Comparison of ENCODE assay signal across 1 fruit fly cellular context in genomic region chrX:19307810-19308456, dm6.
TF ChIP-seq lines count a peak whose summit lies in the region.

Gene CG8051 (minus strand): TSS chrX:19307925.

TF ChIP-seq in whole organism, embryonic, 481 proteins besides CTCF, POLR2A, EP300 and RAD21 (continued from another document and continues in another):
- TF ChIP-seq hkb (optimal IDR thresholded peaks at IDR 0.05; lab: Kevin White, UChicago) (no peak), hkb (GFP tag; IDR thresholded peaks at IDR 0.05; lab: Robert Waterston, UW) (no peak), CG11093 (GFP tag; IDR thresholded peaks at IDR 0.05; lab: Robert Waterston, UW) (no peak), jigr1 (GFP tag; IDR thresholded peaks at IDR 0.05; lab: Robert Waterston, UW) (no peak), NC2β (GFP tag; optimal IDR thresholded peaks at IDR 0.05; lab: Kevin White, UChicago) (peak; percentile 33), CG7556 (GFP tag; optimal IDR thresholded peaks at IDR 0.05; lab: Kevin White, UChicago) (no peak), E2f2 (GFP tag; IDR thresholded peaks at IDR 0.05; lab: Robert Waterston, UW) (no peak), ERR (GFP tag; optimal IDR thresholded peaks at IDR 0.05; lab: Kevin White, UChicago) (peak; percentile 24), ttk (GFP tag; IDR thresholded peaks at IDR 0.05; lab: Robert Waterston, UW) (no peak), CG6654 (GFP tag; optimal IDR thresholded peaks at IDR 0.05; lab: Kevin White, UChicago) (no peak), Spps (tag; optimal IDR thresholded peaks at IDR 0.05; lab: Kevin White, UChicago) (no peak), CkIIα-i1 (GFP tag; IDR thresholded peaks at IDR 0.05; lab: Robert Waterston, UW) (no peak), pum (GFP tag; optimal IDR thresholded peaks at IDR 0.05; lab: Kevin White, UChicago) (peak; percentile 31), CG16779 (GFP tag; IDR thresholded peaks at IDR 0.05; lab: Robert Waterston, UW) (no peak), lola (GFP tag; optimal IDR thresholded peaks at IDR 0.05; lab: Kevin White, UChicago) (no peak), HLH54F (GFP tag; optimal IDR thresholded peaks at IDR 0.05; lab: Kevin White, UChicago) (no peak), CG10431 (GFP tag; optimal IDR thresholded peaks at IDR 0.05; lab: Kevin White, UChicago) (no peak), odd (GFP tag; optimal IDR thresholded peaks at IDR 0.05; lab: Kevin White, UChicago) (peak; percentile 18), CG10979 (tag; optimal IDR thresholded peaks at IDR 0.05; lab: Kevin White, UChicago) (no peak), chm (GFP tag; IDR thresholded peaks at IDR 0.05; lab: Robert Waterston, UW) (0 out of 2 replicates have a peak, but pooled peaks have one; percentile 27), Usf (GFP tag; optimal IDR thresholded peaks at IDR 0.05; lab: Kevin White, UChicago) (no peak), Dip3 (GFP tag; optimal IDR thresholded peaks at IDR 0.05; lab: Kevin White, UChicago) (no peak), CG9215 (GFP tag; IDR thresholded peaks at IDR 0.05; lab: Robert Waterston, UW) (no peak), Fer3 (tag; optimal IDR thresholded peaks at IDR 0.05; lab: Kevin White, UChicago) (no peak), Gsc (GFP tag; IDR thresholded peaks at IDR 0.05; lab: Robert Waterston, UW) (no peak), fu2 (GFP tag; optimal IDR thresholded peaks at IDR 0.05; lab: Kevin White, UChicago) (no peak), phol (tag; optimal IDR thresholded peaks at IDR 0.05; lab: Kevin White, UChicago) (no peak), crp (GFP tag; optimal IDR thresholded peaks at IDR 0.05; lab: Kevin White, UChicago) (no peak), CG1529 (GFP tag; optimal IDR thresholded peaks at IDR 0.05; lab: Kevin White, UChicago) (no peak), Taf1 (GFP tag; IDR thresholded peaks at IDR 0.05; lab: Robert Waterston, UW) (no peak; the same call in 1 of the 2 replicates), fd64A (GFP tag; optimal IDR thresholded peaks at IDR 0.05; lab: Kevin White, UChicago) (peak; percentile 13), run (tag; optimal IDR thresholded peaks at IDR 0.05; lab: Kevin White, UChicago) (no peak), CG6765 (GFP tag; optimal IDR thresholded peaks at IDR 0.05; lab: Kevin White, UChicago) (no peak), CG12744 (GFP tag; optimal IDR thresholded peaks at IDR 0.05; lab: Kevin White, UChicago) (no peak), Asciz (GFP tag; optimal IDR thresholded peaks at IDR 0.05; lab: Kevin White, UChicago) (peak; percentile 14), CG34422 (GFP tag; IDR thresholded peaks at IDR 0.05; lab: Robert Waterston, UW) (no peak), Lim3 (GFP tag; IDR thresholded peaks at IDR 0.05; lab: Robert Waterston, UW) (no peak), CG9817 (tag; optimal IDR thresholded peaks at IDR 0.05; lab: Kevin White, UChicago) (no peak), CG18619 (GFP tag; optimal IDR thresholded peaks at IDR 0.05; lab: Kevin White, UChicago) (peak; percentile 20), Kr (GFP tag; optimal IDR thresholded peaks at IDR 0.05; lab: Kevin White, UChicago) (peak; percentile 13), CG17361 (GFP tag; IDR thresholded peaks at IDR 0.05; lab: Robert Waterston, UW) (no peak), CG5180 (GFP tag; optimal IDR thresholded peaks at IDR 0.05; lab: Kevin White, UChicago) (no peak), Ets97D (GFP tag; optimal IDR thresholded peaks at IDR 0.05; lab: Kevin White, UChicago) (no peak), Fer1 (GFP tag; optimal IDR thresholded peaks at IDR 0.05; lab: Kevin White, UChicago) (peak; percentile 34), CrebB (tag; optimal IDR thresholded peaks at IDR 0.05; lab: Kevin White, UChicago) (peak; percentile 31), trh (GFP tag; optimal IDR thresholded peaks at IDR 0.05; lab: Kevin White, UChicago) (no peak), eyg (GFP tag; optimal IDR thresholded peaks at IDR 0.05; lab: Kevin White, UChicago) (no peak), CG10209 (GFP tag; optimal IDR thresholded peaks at IDR 0.05; lab: Kevin White, UChicago) (peak; percentile 24), pho (GFP tag; optimal IDR thresholded peaks at IDR 0.05; lab: Kevin White, UChicago) (no peak), CG8388 (GFP tag; optimal IDR thresholded peaks at IDR 0.05; lab: Kevin White, UChicago) (no peak), CoRest (tag; optimal IDR thresholded peaks at IDR 0.05; lab: Kevin White, UChicago) (no peak), CG32767 (GFP tag; IDR thresholded peaks at IDR 0.05; lab: Robert Waterston, UW) (no peak), zf30C (GFP tag; optimal IDR thresholded peaks at IDR 0.05; lab: Kevin White, UChicago) (no peak), CG13624 (GFP tag; optimal IDR thresholded peaks at IDR 0.05; lab: Kevin White, UChicago) (no peak), bbx (GFP tag; IDR thresholded peaks at IDR 0.05; lab: Robert Waterston, UW; ENCODE audit: partially characterized antibody) (no peak), C15 (GFP tag; IDR thresholded peaks at IDR 0.05; lab: Robert Waterston, UW) (no peak), Hr3 (GFP tag; optimal IDR thresholded peaks at IDR 0.05; lab: Kevin White, UChicago) (no peak), fd102C (GFP tag; optimal IDR thresholded peaks at IDR 0.05; lab: Kevin White, UChicago) (no peak), CG4328 (GFP tag; optimal IDR thresholded peaks at IDR 0.05; lab: Kevin White, UChicago) (no peak), nom (GFP tag; optimal IDR thresholded peaks at IDR 0.05; lab: Kevin White, UChicago) (no peak), D19A (tag; optimal IDR thresholded peaks at IDR 0.05; lab: Kevin White, UChicago) (peak; percentile 10), salm (tag; optimal IDR thresholded peaks at IDR 0.05; lab: Kevin White, UChicago) (no peak), CG14710 (tag; optimal IDR thresholded peaks at IDR 0.05; lab: Kevin White, UChicago) (no peak), mirr (GFP tag; optimal IDR thresholded peaks at IDR 0.05; lab: Kevin White, UChicago) (peak; percentile 84), crc (GFP tag; optimal IDR thresholded peaks at IDR 0.05; lab: Kevin White, UChicago) (no peak), her (GFP tag; optimal IDR thresholded peaks at IDR 0.05; lab: Kevin White, UChicago) (no peak), CG33213 (GFP tag; optimal IDR thresholded peaks at IDR 0.05; lab: Kevin White, UChicago) (peak; percentile 43), gce (GFP tag; IDR thresholded peaks at IDR 0.05; lab: Robert Waterston, UW) (no peak), Max (GFP tag; optimal IDR thresholded peaks at IDR 0.05; lab: Kevin White, UChicago) (no peak), Opbp (GFP tag; IDR thresholded peaks at IDR 0.05; lab: Robert Waterston, UW; ENCODE audit: partially characterized antibody) (no peak), Dip2 (GFP tag; IDR thresholded peaks at IDR 0.05; lab: Robert Waterston, UW) (no peak), Hmx (GFP tag; optimal IDR thresholded peaks at IDR 0.05; lab: Kevin White, UChicago) (no peak), rib (GFP tag; IDR thresholded peaks at IDR 0.05; lab: Robert Waterston, UW) (0 out of 2 replicates have a peak, but pooled peaks have one; percentile 39), Bteb2 (GFP tag; optimal IDR thresholded peaks at IDR 0.05; lab: Kevin White, UChicago) (no peak), CG18011 (GFP tag; optimal IDR thresholded peaks at IDR 0.05; lab: Kevin White, UChicago) (no peak), Sox102F (GFP tag; optimal IDR thresholded peaks at IDR 0.05; lab: Kevin White, UChicago) (no peak), ATbp (GFP tag; optimal IDR thresholded peaks at IDR 0.05; lab: Kevin White, UChicago) (peak; percentile 51), Lpt (GFP tag; optimal IDR thresholded peaks at IDR 0.05; lab: Kevin White, UChicago) (no peak), nerfin-1 (tag; optimal IDR thresholded peaks at IDR 0.05; lab: Kevin White, UChicago) (peak; percentile 16), CG6813 (GFP tag; optimal IDR thresholded peaks at IDR 0.05; lab: Kevin White, UChicago) (peak; percentile 33), CG6254 (GFP tag; optimal IDR thresholded peaks at IDR 0.05; lab: Kevin White, UChicago) (peak; percentile 44), CG15479 (GFP tag; optimal IDR thresholded peaks at IDR 0.05; lab: Kevin White, UChicago) (peak; percentile 68), scrt (GFP tag; optimal IDR thresholded peaks at IDR 0.05; lab: Kevin White, UChicago) (no peak), pzg (GFP tag; optimal IDR thresholded peaks at IDR 0.05; lab: Kevin White, UChicago) (no peak), grn (GFP tag; optimal IDR thresholded peaks at IDR 0.05; lab: Kevin White, UChicago) (peak; percentile 53), vvl (GFP tag; IDR thresholded peaks at IDR 0.05; lab: Robert Waterston, UW) (no peak), CG6791 (GFP tag; IDR thresholded peaks at IDR 0.05; lab: Robert Waterston, UW; ENCODE audit: partially characterized antibody) (0 out of 3 replicates have a peak, but pooled peaks have one; percentile 23), ap (GFP tag; IDR thresholded peaks at IDR 0.05; lab: Robert Waterston, UW) (no peak), CG6683 (GFP tag; optimal IDR thresholded peaks at IDR 0.05; lab: Kevin White, UChicago) (no peak), onecut (GFP tag; IDR thresholded peaks at IDR 0.05; lab: Robert Waterston, UW) (no peak), Lhr (GFP tag; optimal IDR thresholded peaks at IDR 0.05; lab: Kevin White, UChicago) (no peak), jing (GFP tag; optimal IDR thresholded peaks at IDR 0.05; lab: Kevin White, UChicago) (no peak), CG1233 (GFP tag; optimal IDR thresholded peaks at IDR 0.05; lab: Kevin White, UChicago) (peak; percentile 11), CG13775 (GFP tag; optimal IDR thresholded peaks at IDR 0.05; lab: Kevin White, UChicago) (no peak), ci (GFP tag; IDR thresholded peaks at IDR 0.05; lab: Robert Waterston, UW) (no peak), Meics (GFP tag; optimal IDR thresholded peaks at IDR 0.05; lab: Kevin White, UChicago) (peak; percentile 4), CG12104 (GFP tag; optimal IDR thresholded peaks at IDR 0.05; lab: Kevin White, UChicago) (no peak), CG11504 (tag; optimal IDR thresholded peaks at IDR 0.05; lab: Kevin White, UChicago) (peak; percentile 9), ase (GFP tag; IDR thresholded peaks at IDR 0.05; lab: Robert Waterston, UW) (no peak), sens-2 (GFP tag; IDR thresholded peaks at IDR 0.05; lab: Robert Waterston, UW) (no peak), slou (GFP tag; optimal IDR thresholded peaks at IDR 0.05; lab: Kevin White, UChicago) (no peak), CG7928 (GFP tag; optimal IDR thresholded peaks at IDR 0.05; lab: Kevin White, UChicago) (no peak), Oli (tag; optimal IDR thresholded peaks at IDR 0.05; lab: Kevin White, UChicago) (no peak), CG2116 (GFP tag; optimal IDR thresholded peaks at IDR 0.05; lab: Kevin White, UChicago) (no peak), lilli (GFP tag; optimal IDR thresholded peaks at IDR 0.05; lab: Kevin White, UChicago) (no peak), dati (GFP tag; IDR thresholded peaks at IDR 0.05; lab: Robert Waterston, UW) (no peak), CG18599 (GFP tag; optimal IDR thresholded peaks at IDR 0.05; lab: Kevin White, UChicago) (no peak), ro (GFP tag; IDR thresholded peaks at IDR 0.05; lab: Robert Waterston, UW) (no peak), Sry-δ (GFP tag; optimal IDR thresholded peaks at IDR 0.05; lab: Kevin White, UChicago) (no peak), B-H2 (GFP tag; optimal IDR thresholded peaks at IDR 0.05; lab: Kevin White, UChicago) (no peak), CG31365 (tag; optimal IDR thresholded peaks at IDR 0.05; lab: Kevin White, UChicago) (no peak), CG33557 (GFP tag; optimal IDR thresholded peaks at IDR 0.05; lab: Kevin White, UChicago) (peak; percentile 7), dm (GFP tag; optimal IDR thresholded peaks at IDR 0.05; lab: Kevin White, UChicago) (peak; percentile 19), peb (GFP tag; IDR thresholded peaks at IDR 0.05; lab: Robert Waterston, UW) (no peak), CG8765 (GFP tag; IDR thresholded peaks at IDR 0.05; lab: Robert Waterston, UW) (no peak), CG10565 (GFP tag; optimal IDR thresholded peaks at IDR 0.05; lab: Kevin White, UChicago) (no peak), Ptx1 (GFP tag; IDR thresholded peaks at IDR 0.05; lab: Robert Waterston, UW) (0 out of 2 replicates have a peak, but pooled peaks have one; percentile 13), gsb-n (tag; optimal IDR thresholded peaks at IDR 0.05; lab: Kevin White, UChicago) (no peak), tio (GFP tag; optimal IDR thresholded peaks at IDR 0.05; lab: Kevin White, UChicago) (no peak), CHES-1-like (GFP tag; optimal IDR thresholded peaks at IDR 0.05; lab: Kevin White, UChicago) (peak; percentile 50), Eip74EF (GFP tag; optimal IDR thresholded peaks at IDR 0.05; lab: Kevin White, UChicago) (no peak), al (GFP tag; IDR thresholded peaks at IDR 0.05; lab: Robert Waterston, UW) (no peak), Dek (tag; optimal IDR thresholded peaks at IDR 0.05; lab: Kevin White, UChicago) (no peak), CG2129 (GFP tag; IDR thresholded peaks at IDR 0.05; lab: Robert Waterston, UW; ENCODE audit: partially characterized antibody) (no peak), CG16813 (GFP tag; IDR thresholded peaks at IDR 0.05; lab: Robert Waterston, UW; ENCODE audit: partially characterized antibody) (no peak), btn (GFP tag; optimal IDR thresholded peaks at IDR 0.05; lab: Kevin White, UChicago) (no peak), CG3407 (GFP tag; optimal IDR thresholded peaks at IDR 0.05; lab: Kevin White, UChicago) (no peak), Dref (GFP tag; IDR thresholded peaks at IDR 0.05; lab: Robert Waterston, UW) (no peak), jumu (GFP tag; optimal IDR thresholded peaks at IDR 0.05; lab: Kevin White, UChicago) (peak; percentile 6), Atf3 (GFP tag; optimal IDR thresholded peaks at IDR 0.05; lab: Kevin White, UChicago) (no peak), Antp (GFP tag; optimal IDR thresholded peaks at IDR 0.05; lab: Kevin White, UChicago) (no peak), Sox100B (GFP tag; optimal IDR thresholded peaks at IDR 0.05; lab: Kevin White, UChicago) (no peak), HLH4C (GFP tag; IDR thresholded peaks at IDR 0.05; lab: Robert Waterston, UW; ENCODE audit: partially characterized antibody) (no peak), CG2202 (tag; optimal IDR thresholded peaks at IDR 0.05; lab: Kevin White, UChicago) (no peak), CG30431 (GFP tag; optimal IDR thresholded peaks at IDR 0.05; lab: Kevin White, UChicago) (no peak), Aef1 (GFP tag; IDR thresholded peaks at IDR 0.05; lab: Robert Waterston, UW) (peak; percentile 62), D (optimal IDR thresholded peaks at IDR 0.05; lab: Kevin White, UChicago) (no peak), D (GFP tag; optimal IDR thresholded peaks at IDR 0.05; lab: Kevin White, UChicago) (no peak), CG8089 (GFP tag; optimal IDR thresholded peaks at IDR 0.05; lab: Kevin White, UChicago) (peak; percentile 6)
